Worm (Caenorhabditis elegans) whole organism, L1 larva: ENCODE measurements around the gene srj-20.

Source experiments
- Y116A8C.19 ChIP-seq: sonication (generic microtip); optimal IDR thresholded peaks from 2 replicates; lab custom pipeline; 2016; ENCODE audit warnings: missing compliant biosample characterization, missing genetic modification characterization, borderline replicate concordance
- aha-1 ChIP-seq: fragments of 150-350 bp; optimal IDR thresholded peaks from 2 replicates; lab custom pipeline; 2014; ENCODE audit warnings: missing biosample characterization, missing genetic modification characterization
- dpl-1 ChIP-seq, 3 experiments: fragments of 150-350 bp in 2 of 3; sonication (generic microtip) in 1 of 3; optimal IDR thresholded peaks; 2 replicates each; lab custom pipeline; 2014 to 2017; ENCODE audit warnings: missing biosample characterization in 3 of 3, missing genetic modification characterization in 3 of 3, missing genetic modification reagents in 3 of 3
- elt-3 ChIP-seq, 6 experiments: fragments of 150-350 bp in 1 of 6; sonication (generic microtip); optimal IDR thresholded peaks; 2 replicates each; lab custom pipeline; 2017 to 2018; ENCODE audit warnings: missing biosample characterization in 6 of 6, missing genetic modification characterization in 6 of 6, inconsistent platforms in 1 of 6
- fkh-10 ChIP-seq: sonication (generic microtip); optimal IDR thresholded peaks from 2 replicates; lab custom pipeline; 2017; ENCODE audit warnings: missing biosample characterization, missing genetic modification reagents, missing genetic modification characterization
- grh-1 ChIP-seq: fragments of 200-800 bp; sonication (Bioruptor generic); IDR thresholded peaks from 2 replicates; pipeline ENCODE4 v1.3.6; 2022; ENCODE audit warnings: missing genetic modification reagents, missing genetic modification characterization, missing compliant biosample characterization
- mdl-1 ChIP-seq, 2 experiments: fragments of 150-350 bp; optimal IDR thresholded peaks; 2 replicates each; lab custom pipeline; 2014 to 2017; ENCODE audit warnings: missing biosample characterization in 2 of 2, missing genetic modification characterization in 2 of 2, inconsistent platforms in 1 of 2
- nhr-12 ChIP-seq: sonication (generic microtip); optimal IDR thresholded peaks from 2 replicates; lab custom pipeline; 2017; ENCODE audit warnings: missing biosample characterization, missing genetic modification characterization
- nhr-90 ChIP-seq: sonication (generic microtip); optimal IDR thresholded peaks from 2 replicates; lab custom pipeline; 2016; ENCODE audit warnings: mild to moderate bottlenecking, missing genetic modification characterization, missing compliant biosample characterization; ENCODE audit not compliant: poor library complexity
- pqm-1 ChIP-seq: sonication (generic microtip); optimal IDR thresholded peaks from 3 replicates; lab custom pipeline; 2017; ENCODE audit warnings: missing biosample characterization, missing genetic modification characterization
- tlp-1 ChIP-seq: fragments of 150-350 bp; optimal IDR thresholded peaks from 2 replicates; lab custom pipeline; 2014; ENCODE audit warnings: missing biosample characterization, missing genetic modification characterization
- unc-30 ChIP-seq: sonication (generic microtip); optimal IDR thresholded peaks from 2 replicates; lab custom pipeline; 2017; ENCODE audit warnings: missing biosample characterization, missing genetic modification characterization
- ztf-4 ChIP-seq: fragments of 150-350 bp; optimal IDR thresholded peaks from 2 replicates; lab custom pipeline; 2014; ENCODE audit warnings: missing biosample characterization, missing genetic modification characterization

ce11 chrV:2575716-2576115 lies 2.7 kb upstream of the srj-20 start:
- no peak for TF ChIP-seq Y116A8C.19 (tag; lab: Kevin White, UChicago)
- no peak for TF ChIP-seq elt-3 (tag; optimal IDR thresholded peaks at IDR 0.05; lab: Kevin White, UChicago)
- TF ChIP-seq nhr-90: no peak
- TF ChIP-seq dpl-1 (GFP tag; optimal IDR thresholded peaks at IDR 0.05; lab: Kevin White, UChicago): no peak
- no peak for TF ChIP-seq unc-30 (tag; lab: Kevin White, UChicago)
- TF ChIP-seq nhr-12 (tag; lab: Kevin White, UChicago): no peak
- TF ChIP-seq mdl-1 (tag; optimal IDR thresholded peaks at IDR 0.05; lab: Kevin White, UChicago): no peak
- TF ChIP-seq aha-1 (tag; lab: Kevin White, UChicago): no peak
- no peak for TF ChIP-seq pqm-1 (tag; lab: Kevin White, UChicago)
- no peak for TF ChIP-seq fkh-10 (GFP tag; lab: Kevin White, UChicago)
- TF ChIP-seq tlp-1 (tag; lab: Kevin White, UChicago): no peak
- no peak for TF ChIP-seq grh-1 (GFP tag; lab: Robert Waterston, UW)
- TF ChIP-seq ztf-4: no peak
